Worm (Caenorhabditis elegans): Measurements from ENCODE around the gene C04G6.13.

DNA sequence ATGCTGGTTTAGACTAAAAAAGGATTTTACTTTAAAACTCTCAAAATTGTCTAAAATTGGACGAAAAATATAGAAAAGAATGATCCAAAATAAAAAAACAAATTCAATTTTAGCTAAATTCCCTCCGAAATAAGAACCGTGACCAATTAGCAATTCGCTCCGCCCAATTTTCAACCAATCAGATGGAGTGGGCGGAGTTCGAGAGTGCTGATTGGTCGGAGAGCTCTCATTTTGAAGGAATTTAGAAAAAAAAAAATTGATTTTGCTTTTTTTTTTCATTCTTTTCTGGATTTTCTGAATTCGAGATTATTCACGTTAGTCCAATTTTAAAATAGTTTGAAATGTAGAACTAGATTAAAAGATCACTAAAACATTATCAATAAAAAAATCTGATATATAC lies 5.0 kb downstream of the C04G6.13 start:
- no peak for TF ChIP-seq unc-62 (GFP tag; optimal IDR thresholded peaks at IDR 0.05)
- no peak for TF ChIP-seq nhr-12 (tag; optimal IDR thresholded peaks at IDR 0.05)
- TF ChIP-seq drap-1 (GFP tag; optimal IDR thresholded peaks at IDR 0.05): no peak
- no peak for TF ChIP-seq snpc-4 (tag; optimal IDR thresholded peaks at IDR 0.05)
- TF ChIP-seq blmp-1 (tag; optimal IDR thresholded peaks at IDR 0.05): no peak
- TF ChIP-seq elt-3 (tag; optimal IDR thresholded peaks at IDR 0.05): no peak
- TF ChIP-seq nhr-237 (tag; optimal IDR thresholded peaks at IDR 0.05): no peak
- TF ChIP-seq lsy-2 (tag; optimal IDR thresholded peaks at IDR 0.05): no peak
- TF ChIP-seq elt-1 (tag; optimal IDR thresholded peaks at IDR 0.05; ENCODE audit: borderline replicate concordance, insufficient read depth): no peak
- no peak for TF ChIP-seq pha-4 (tag; optimal IDR thresholded peaks at IDR 0.05)
- no peak for TF ChIP-seq ceh-39 (tag; optimal IDR thresholded peaks at IDR 0.05)

Measured in whole organism, mixed stage, embryonic.